Worm (Caenorhabditis elegans): ENCODE measurements around the gene ccdc-55.

DNA sequence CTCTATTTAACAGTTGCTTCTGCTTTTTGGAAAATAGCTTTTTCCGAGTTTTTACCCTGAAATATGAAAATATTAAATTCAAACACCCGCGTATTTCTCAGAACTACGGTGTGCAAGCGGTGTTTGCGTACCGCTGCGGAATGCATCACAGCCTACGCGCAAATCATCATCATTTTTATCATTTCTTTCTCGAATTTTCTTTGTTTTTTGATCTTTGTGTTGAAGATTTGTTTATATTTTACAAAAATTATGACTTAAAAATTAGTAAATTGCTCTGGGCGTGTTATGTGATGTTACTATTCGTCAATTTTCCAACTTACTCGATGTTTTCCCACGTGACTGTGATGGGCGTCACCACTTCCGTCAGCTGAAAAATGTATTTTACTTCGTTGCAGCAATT lies 17.6 kb downstream of the ccdc-55 start:
- TF ChIP-seq unc-130 (GFP tag; optimal IDR thresholded peaks at IDR 0.05) = no peak
- TF ChIP-seq nhr-41 (GFP tag; IDR thresholded peaks at IDR 0.05) = no peak
- TF ChIP-seq dve-1 (tag; optimal IDR thresholded peaks at IDR 0.05; ENCODE audit: insufficient read depth) = no peak
- TF ChIP-seq pha-4 (GFP tag; IDR thresholded peaks at IDR 0.05) = no peak; the same call in 1 of the 2 replicates
- peak; percentile 48 for TF ChIP-seq pha-4 (tag; optimal IDR thresholded peaks at IDR 0.05)
- no peak for TF ChIP-seq arid-1 (GFP tag; conservative IDR thresholded peaks at IDR 0.05)
- TF ChIP-seq aly-2 (tag; optimal IDR thresholded peaks at IDR 0.05) = no peak
- no peak for TF ChIP-seq unc-39 (tag; optimal IDR thresholded peaks at IDR 0.05)
- TF ChIP-seq ztf-7 (tag; optimal IDR thresholded peaks at IDR 0.05) = no peak
- TF ChIP-seq mep-1 (tag; optimal IDR thresholded peaks at IDR 0.05) = peak; percentile 69

All from whole organism, L4 larva.